Fruit fly (Drosophila melanogaster) whole organism, embryonic: Measurements from ENCODE around the gene Gk2.

Experiments used
- Bgb ChIP-seq: fragments of 200-800 bp; sonication (Bioruptor generic); IDR thresholded peaks from 2 replicates; pipeline ENCODE4 v1.3.6; 2022; ENCODE audit warnings: missing biosample characterization, missing genetic modification characterization; ENCODE audit not compliant: partially characterized antibody
- CG10209 ChIP-seq: fragments of 200-800 bp; sonication (Bioruptor generic); optimal IDR thresholded peaks from 3 replicates; lab custom pipeline; 2017; ENCODE audit warnings: missing biosample characterization, mild to moderate bottlenecking, missing genetic modification characterization, missing genetic modification reagents
- CG1024 ChIP-seq: fragments of 200-800 bp; sonication (Bioruptor generic); IDR thresholded peaks from 2 replicates; pipeline ENCODE4 v1.3.6; 2022; ENCODE audit warnings: missing biosample characterization, missing genetic modification characterization
- CG10267 ChIP-seq: fragments of 200-800 bp; sonication (Bioruptor generic); optimal IDR thresholded peaks from 2 replicates; lab custom pipeline; 2018; ENCODE audit warnings: missing biosample characterization, mild to moderate bottlenecking, missing genetic modification characterization, moderate library complexity
- CG10274 ChIP-seq: fragments of 200-800 bp; sonication (Bioruptor generic); optimal IDR thresholded peaks from 3 replicates; lab custom pipeline; 2017; ENCODE audit warnings: missing biosample characterization, mild to moderate bottlenecking, missing genetic modification characterization
- CG10979 ChIP-seq: fragments of 200-800 bp; sonication (Bioruptor generic); optimal IDR thresholded peaks from 2 replicates; lab custom pipeline; 2018; ENCODE audit warnings: missing biosample characterization, mild to moderate bottlenecking, missing genetic modification characterization, moderate library complexity
- CG12219 ChIP-seq: fragments of 200-800 bp; sonication (Bioruptor generic); optimal IDR thresholded peaks from 3 replicates; lab custom pipeline; 2018; ENCODE audit warnings: missing biosample characterization, mild to moderate bottlenecking, missing genetic modification characterization
- CG13775 ChIP-seq: fragments of 200-800 bp; sonication (Bioruptor generic); optimal IDR thresholded peaks from 3 replicates; lab custom pipeline; 2017; ENCODE audit warnings: missing biosample characterization, mild to moderate bottlenecking, missing genetic modification characterization
- CG14441 ChIP-seq: fragments of 200-800 bp; sonication (Bioruptor generic); IDR thresholded peaks from 2 replicates; pipeline ENCODE4 v1.3.6; 2022; ENCODE audit warnings: missing biosample characterization, missing genetic modification characterization
- CG16815 ChIP-seq: fragments of 200-800 bp; sonication (Bioruptor generic); optimal IDR thresholded peaks from 3 replicates; lab custom pipeline; 2017; ENCODE audit warnings: missing biosample characterization, mild to moderate bottlenecking, missing genetic modification characterization
- CG2129 ChIP-seq: fragments of 200-800 bp; sonication (Bioruptor generic); IDR thresholded peaks from 2 replicates; pipeline ENCODE4 v1.3.6; 2022; ENCODE audit warnings: missing biosample characterization, missing genetic modification characterization; ENCODE audit not compliant: partially characterized antibody
- CG2678 ChIP-seq: fragments of 200-800 bp; sonication (Bioruptor generic); optimal IDR thresholded peaks from 3 replicates; lab custom pipeline; 2019; ENCODE audit warnings: missing biosample characterization, mild to moderate bottlenecking, missing genetic modification characterization, moderate library complexity
- CG2712 ChIP-seq: fragments of 200-800 bp; optimal IDR thresholded peaks from 3 replicates; lab custom pipeline; 2019; ENCODE audit warnings: missing biosample characterization, mild to moderate bottlenecking, missing genetic modification characterization, moderate library complexity
- CG31365 ChIP-seq: fragments of 200-800 bp; sonication (Bioruptor generic); optimal IDR thresholded peaks from 2 replicates; lab custom pipeline; 2018; ENCODE audit warnings: missing biosample characterization, mild to moderate bottlenecking, missing genetic modification characterization
- CG34422 ChIP-seq: fragments of 200-800 bp; sonication (Bioruptor generic); IDR thresholded peaks from 3 replicates; pipeline ENCODE4 v1.3.6; 2022; ENCODE audit warnings: missing biosample characterization, missing genetic modification characterization
- CG43689 ChIP-seq: fragments of 200-800 bp; sonication (Bioruptor generic); IDR thresholded peaks from 2 replicates; pipeline ENCODE4 v1.3.6; 2022; ENCODE audit warnings: missing biosample characterization, missing genetic modification characterization
- CG4854 ChIP-seq: fragments of 200-800 bp; sonication (Bioruptor generic); optimal IDR thresholded peaks from 2 replicates; lab custom pipeline; 2016; ENCODE audit warnings: missing biosample characterization, missing genetic modification characterization, inconsistent platforms
- CG6254 ChIP-seq: fragments of 200-800 bp; sonication (Bioruptor generic); optimal IDR thresholded peaks from 3 replicates; lab custom pipeline; 2017; ENCODE audit warnings: mild to moderate bottlenecking, missing biosample characterization, missing genetic modification reagents, missing genetic modification characterization
- CG6683 ChIP-seq: fragments of 200-800 bp; sonication (Bioruptor generic); optimal IDR thresholded peaks from 2 replicates; lab custom pipeline; 2017; ENCODE audit warnings: missing biosample characterization, mild to moderate bottlenecking, missing genetic modification characterization, missing genetic modification reagents
- CG6765 ChIP-seq: fragments of 200-800 bp; sonication (Bioruptor generic); optimal IDR thresholded peaks from 3 replicates; lab custom pipeline; 2017; ENCODE audit warnings: missing biosample characterization, mild to moderate bottlenecking, missing genetic modification characterization
- CG8359 ChIP-seq: fragments of 200-800 bp; sonication (Bioruptor generic); optimal IDR thresholded peaks from 2 replicates; lab custom pipeline; 2017; ENCODE audit warnings: missing biosample characterization, mild to moderate bottlenecking, missing genetic modification characterization, borderline replicate concordance
- CG8944 ChIP-seq: fragments of 200-800 bp; sonication (Bioruptor generic); optimal IDR thresholded peaks from 3 replicates; lab custom pipeline; 2016; ENCODE audit warnings: missing biosample characterization, missing genetic modification characterization
- CG9797 ChIP-seq: fragments of 200-800 bp; sonication (Bioruptor generic); optimal IDR thresholded peaks from 3 replicates; lab custom pipeline; 2018; ENCODE audit warnings: missing biosample characterization, mild to moderate bottlenecking, missing genetic modification characterization
- CrebB ChIP-seq: fragments of 200-800 bp; sonication (Bioruptor generic); optimal IDR thresholded peaks from 3 replicates; lab custom pipeline; 2018; ENCODE audit warnings: missing biosample characterization, mild to moderate bottlenecking, missing genetic modification characterization
- Dbx ChIP-seq: fragments of 200-800 bp; sonication (Bioruptor generic); IDR thresholded peaks from 3 replicates; pipeline ENCODE4 v1.3.6; 2022; ENCODE audit warnings: missing biosample characterization, missing genetic modification characterization
- ERR ChIP-seq: fragments of 200-800 bp; sonication (Bioruptor generic); optimal IDR thresholded peaks from 2 replicates; lab custom pipeline; 2016; ENCODE audit warnings: missing biosample characterization, missing genetic modification characterization
- Ets65A ChIP-seq: fragments of 200-800 bp; sonication (Bioruptor generic); peaks from one replicate; lab custom pipeline; 2016; ENCODE audit warnings: missing biosample characterization, missing genetic modification characterization
- Ets97D ChIP-seq: fragments of 200-800 bp; sonication (Bioruptor generic); optimal IDR thresholded peaks from 3 replicates; lab custom pipeline; 2016; ENCODE audit warnings: missing biosample characterization, missing genetic modification characterization
- Gug ChIP-seq: fragments of 200-800 bp; sonication (Bioruptor generic); IDR thresholded peaks from 4 replicates; pipeline ENCODE4 v1.3.6; 2022; ENCODE audit warnings: missing biosample characterization, missing genetic modification characterization
- Lpt ChIP-seq: fragments of >200 bp; optimal IDR thresholded peaks from 2 replicates; lab custom pipeline; 2018; ENCODE audit warnings: missing biosample characterization, missing genetic modification characterization
- MTF-1 ChIP-seq: fragments of 200-800 bp; sonication (Bioruptor generic); optimal IDR thresholded peaks from 2 replicates; lab custom pipeline; 2018; ENCODE audit warnings: missing biosample characterization, mild to moderate bottlenecking, missing genetic modification characterization, borderline replicate concordance
- Oaz ChIP-seq: fragments of 200-800 bp; sonication (Bioruptor generic); IDR thresholded peaks from 2 replicates; pipeline ENCODE4 v1.3.6; 2022; ENCODE audit warnings: missing biosample characterization, missing genetic modification characterization
- Side ChIP-seq: fragments of 200-800 bp; sonication (Bioruptor generic); optimal IDR thresholded peaks from 2 replicates; lab custom pipeline; 2016; ENCODE audit warnings: missing biosample characterization, missing genetic modification characterization
- Xbp1 ChIP-seq: fragments of 200-800 bp; sonication (Bioruptor generic); optimal IDR thresholded peaks from 3 replicates; lab custom pipeline; 2016; ENCODE audit warnings: missing biosample characterization, mild to moderate bottlenecking, missing genetic modification characterization
- crp ChIP-seq, 2 experiments: fragments of 200-800 bp; sonication (Bioruptor generic); optimal IDR thresholded peaks; 2 replicates in 1 of 2; 3 replicates in 1 of 2; lab custom pipeline; 2017; ENCODE audit warnings: missing biosample characterization in 2 of 2, missing genetic modification characterization in 2 of 2, mild to moderate bottlenecking in 1 of 2, moderate library complexity in 1 of 2
- eyg ChIP-seq: fragments of 200-800 bp; sonication (Bioruptor generic); optimal IDR thresholded peaks from 3 replicates; lab custom pipeline; 2016; ENCODE audit warnings: missing biosample characterization, missing genetic modification characterization
- fd102C ChIP-seq: fragments of 200-800 bp; sonication (Bioruptor generic); optimal IDR thresholded peaks from 2 replicates; lab custom pipeline; 2018; ENCODE audit warnings: missing biosample characterization, mild to moderate bottlenecking, missing genetic modification characterization, moderate library complexity
- fu2 ChIP-seq: fragments of 200-800 bp; sonication (Bioruptor generic); optimal IDR thresholded peaks from 2 replicates; lab custom pipeline; 2016; ENCODE audit warnings: missing biosample characterization, missing genetic modification characterization
- gem ChIP-seq: fragments of 200-800 bp; sonication (Bioruptor generic); optimal IDR thresholded peaks from 2 replicates; lab custom pipeline; 2019; ENCODE audit warnings: missing biosample characterization, mild to moderate bottlenecking, missing genetic modification characterization, moderate library complexity
- hbn ChIP-seq: fragments of 200-800 bp; sonication (Bioruptor generic); IDR thresholded peaks from 2 replicates; pipeline ENCODE4 v1.3.6; 2022; ENCODE audit warnings: missing biosample characterization, missing genetic modification characterization; ENCODE audit not compliant: partially characterized antibody
- kay ChIP-seq: fragments of 200-800 bp; sonication (Bioruptor generic); optimal IDR thresholded peaks from 2 replicates; lab custom pipeline; 2016; ENCODE audit warnings: missing biosample characterization, missing genetic modification characterization
- oc ChIP-seq: fragments of 200-800 bp; sonication (Bioruptor generic); optimal IDR thresholded peaks from 2 replicates; lab custom pipeline; 2018; ENCODE audit warnings: missing biosample characterization, mild to moderate bottlenecking, missing genetic modification characterization, moderate library complexity
- org-1 ChIP-seq: fragments of 200-800 bp; sonication (Bioruptor generic); optimal IDR thresholded peaks from 2 replicates; lab custom pipeline; 2017; ENCODE audit warnings: missing biosample characterization, missing genetic modification characterization
- prd ChIP-seq, 3 experiments: fragments of >200 bp in 2 of 3; fragments of 200-800 bp in 1 of 3; sonication (Bioruptor generic) in 1 of 3; optimal IDR thresholded peaks in 2 of 3; IDR thresholded peaks in 1 of 3; 2 replicates in 2 of 3; 3 replicates in 1 of 3; pipeline versions ENCODE4 v1.3.6 to Lab custom; 2017 to 2022; ENCODE audit warnings: missing biosample characterization in 1 of 3, missing genetic modification characterization in 1 of 3
- pros ChIP-seq: fragments of 200-800 bp; sonication (Bioruptor generic); optimal IDR thresholded peaks from 3 replicates; lab custom pipeline; 2019; ENCODE audit warnings: missing biosample characterization, mild to moderate bottlenecking, missing genetic modification characterization, moderate library complexity
- sd ChIP-seq: fragments of 200-800 bp; sonication (Bioruptor generic); optimal IDR thresholded peaks from 3 replicates; lab custom pipeline; 2018; ENCODE audit warnings: missing biosample characterization, mild to moderate bottlenecking, missing genetic modification characterization, moderate library complexity
- sima ChIP-seq: fragments of 200-800 bp; sonication (Bioruptor generic); optimal IDR thresholded peaks from 2 replicates; lab custom pipeline; 2016; ENCODE audit warnings: missing biosample characterization, missing genetic modification characterization
- slbo ChIP-seq: fragments of 200-800 bp; sonication (Bioruptor generic); IDR thresholded peaks from 2 replicates; pipeline ENCODE4 v1.3.6; 2022; ENCODE audit warnings: missing biosample characterization, missing genetic modification characterization
- sna ChIP-seq: fragments of 200-800 bp; sonication (Bioruptor generic); IDR thresholded peaks from 2 replicates; pipeline ENCODE4 v1.3.6; 2022; ENCODE audit warnings: missing biosample characterization, missing genetic modification characterization; ENCODE audit not compliant: partially characterized antibody

Gk2 gene

dm6 chr3L:1702367-1702927, 35.8 kb upstream of the Gk2 start, which contains the start of gene CG13931 (continued):
- TF ChIP-seq CG10267 (tag; lab: Kevin White, UChicago): no peak
- no peak for TF ChIP-seq CG10274 (GFP tag; lab: Kevin White, UChicago)
- no peak for TF ChIP-seq Bgb (GFP tag; lab: Robert Waterston, UW)
- peak; percentile 20; the same call in 1 of the 4 replicates for TF ChIP-seq Gug (GFP tag; lab: Robert Waterston, UW)
- no peak for TF ChIP-seq fu2 (GFP tag; lab: Kevin White, UChicago)
- TF ChIP-seq Lpt (GFP tag; lab: Kevin White, UChicago): no peak
- no peak for TF ChIP-seq hbn (GFP tag; lab: Robert Waterston, UW)
- TF ChIP-seq Ets65A: peak; percentile 95
- TF ChIP-seq prd (optimal IDR thresholded peaks at IDR 0.05; lab: Kevin White, UChicago): no peak
- peak; percentile 76 for TF ChIP-seq prd (GFP tag; IDR thresholded peaks at IDR 0.05; lab: Robert Waterston, UW)
- TF ChIP-seq CG2129 (GFP tag; lab: Robert Waterston, UW): no peak
- no peak for TF ChIP-seq org-1
- TF ChIP-seq CG6765 (GFP tag; lab: Kevin White, UChicago): no peak
- TF ChIP-seq slbo: no peak
- no peak for TF ChIP-seq CG10979 (tag; lab: Kevin White, UChicago)
- no peak for TF ChIP-seq sna (GFP tag; lab: Robert Waterston, UW)
- TF ChIP-seq CG43689 (GFP tag; lab: Robert Waterston, UW): no peak
- peak; percentile 53 for TF ChIP-seq Xbp1
- no peak for TF ChIP-seq eyg (GFP tag; lab: Kevin White, UChicago)
- peak; percentile 61 for TF ChIP-seq gem
- no peak for TF ChIP-seq CG31365
- no peak for TF ChIP-seq CG2712 (tag; lab: Kevin White, UChicago)
- no peak for TF ChIP-seq crp (GFP tag; optimal IDR thresholded peaks at IDR 0.05; lab: Kevin White, UChicago)
- TF ChIP-seq sd (tag; lab: Kevin White, UChicago): no peak
- no peak for TF ChIP-seq CG8944 (GFP tag; lab: Kevin White, UChicago)
- TF ChIP-seq Ets97D (GFP tag; lab: Kevin White, UChicago): no peak
- no peak for TF ChIP-seq CG6254 (GFP tag; lab: Kevin White, UChicago)
- TF ChIP-seq CG9797 (GFP tag; lab: Kevin White, UChicago): no peak
- TF ChIP-seq CrebB (tag; lab: Kevin White, UChicago): no peak
- TF ChIP-seq CG1024 (GFP tag; lab: Robert Waterston, UW): no peak
- TF ChIP-seq CG34422: peak; percentile 23; the same call in 1 of the 3 replicates
- no peak for TF ChIP-seq CG2678 (tag; lab: Kevin White, UChicago)
- TF ChIP-seq CG6683 (GFP tag; lab: Kevin White, UChicago): no peak
- TF ChIP-seq Dbx (GFP tag; lab: Robert Waterston, UW): no peak
- TF ChIP-seq CG4854 (GFP tag; lab: Kevin White, UChicago): no peak
- TF ChIP-seq CG10209 (GFP tag; lab: Kevin White, UChicago): no peak
- TF ChIP-seq CG14441 (GFP tag; lab: Robert Waterston, UW): 0 out of 2 replicates have a peak, but pooled peaks have one; percentile 31
- no peak for TF ChIP-seq pros
- no peak for TF ChIP-seq MTF-1 (GFP tag; lab: Kevin White, UChicago)
- no peak for TF ChIP-seq Side (GFP tag; lab: Kevin White, UChicago)
- no peak for TF ChIP-seq oc (tag; lab: Kevin White, UChicago)
- TF ChIP-seq kay: no peak
- TF ChIP-seq CG16815: peak; percentile 8
- peak; percentile 10 for TF ChIP-seq CG12219 (GFP tag; lab: Kevin White, UChicago)
- TF ChIP-seq sima (GFP tag; lab: Kevin White, UChicago): no peak
- TF ChIP-seq CG13775 (GFP tag; lab: Kevin White, UChicago): peak; percentile 5
- TF ChIP-seq fd102C (GFP tag; lab: Kevin White, UChicago): no peak
- TF ChIP-seq Oaz (GFP tag; lab: Robert Waterston, UW): no peak
- no peak for TF ChIP-seq ERR (GFP tag; lab: Kevin White, UChicago)
- TF ChIP-seq CG8359 (GFP tag; lab: Kevin White, UChicago): no peak
